Worm (Caenorhabditis elegans) whole organism, late embryonic: ENCODE results near the gene srz-6.

Experiments used
- nhr-11 ChIP-seq: fragments of 150-350 bp; optimal IDR thresholded peaks from 2 replicates; lab custom pipeline; 2014; ENCODE audit warnings: missing biosample characterization, missing genetic modification characterization
- pat-9 ChIP-seq: fragments of 200-800 bp; sonication (Bioruptor generic); optimal IDR thresholded peaks from 2 replicates; lab custom pipeline; 2018; ENCODE audit warnings: mild to moderate bottlenecking, missing genetic modification characterization, moderate library complexity, missing compliant biosample characterization
- rnt-1 ChIP-seq: sonication (generic microtip); optimal IDR thresholded peaks from 2 replicates; lab custom pipeline; 2016; ENCODE audit warnings: missing genetic modification characterization, missing compliant biosample characterization
- unc-3 ChIP-seq, 2 experiments: fragments of 200-800 bp in 1 of 2; sonication (Bioruptor generic) in 1 of 2; sonication (generic microtip) in 1 of 2; conservative IDR thresholded peaks in 1 of 2; optimal IDR thresholded peaks in 1 of 2; 2 replicates each; pipeline versions ENCODE4 v1.3.6 to Lab custom; 2016 to 2022; ENCODE audit warnings: missing compliant biosample characterization in 2 of 2, missing genetic modification characterization in 2 of 2, missing genetic modification reagents in 1 of 2

DNA sequence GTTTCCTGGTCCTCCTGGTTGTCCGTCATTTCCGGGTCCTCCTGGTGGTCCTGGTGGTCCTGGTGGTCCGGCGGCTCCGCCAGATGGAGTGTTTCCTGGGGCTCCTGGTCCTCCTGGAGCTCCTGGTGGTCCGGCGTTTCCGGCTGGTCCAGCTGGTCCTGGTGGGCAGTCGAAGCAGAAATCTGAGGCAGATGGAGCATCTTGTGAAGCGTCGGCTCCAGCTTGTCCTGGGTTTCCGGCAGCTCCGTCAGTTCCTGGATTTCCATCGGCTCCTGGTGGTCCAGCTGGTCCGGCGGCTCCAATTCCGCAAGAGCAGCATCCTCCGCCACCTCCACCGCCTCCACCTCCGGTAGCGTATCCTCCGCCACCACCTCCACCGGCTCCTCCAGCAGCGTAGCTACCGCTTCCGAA is 2.0 kb downstream of the srz-6 start:
- TF ChIP-seq pat-9 (tag; lab: Kevin White, UChicago) (no peak), unc-3 (GFP tag; conservative IDR thresholded peaks at IDR 0.05; lab: Robert Waterston, UW) (no peak), unc-3 (tag; optimal IDR thresholded peaks at IDR 0.05; lab: Kevin White, UChicago) (no peak), rnt-1 (tag; lab: Kevin White, UChicago) (no peak), nhr-11 (tag; lab: Kevin White, UChicago) (no peak)
